Worm (Caenorhabditis elegans): ENCODE data around the gene fbxb-105.

- TF ChIP-seq lin-13 (tag; optimal IDR thresholded peaks at IDR 0.05) (no peak), unc-62 (GFP tag; optimal IDR thresholded peaks at IDR 0.05) (no peak), M03D4.4 (tag; optimal IDR thresholded peaks at IDR 0.05) (no peak), cnd-1 (tag; optimal IDR thresholded peaks at IDR 0.05) (no peak), bed-3 (GFP tag; optimal IDR thresholded peaks at IDR 0.05) (no peak), ztf-11 (tag; optimal IDR thresholded peaks at IDR 0.05) (no peak), nhr-12 (tag; optimal IDR thresholded peaks at IDR 0.05) (no peak), snpc-4 (tag; optimal IDR thresholded peaks at IDR 0.05) (no peak), lsy-2 (tag; optimal IDR thresholded peaks at IDR 0.05) (no peak), ces-1 (GFP tag; optimal IDR thresholded peaks at IDR 0.05) (no peak), nhr-76 (tag; optimal IDR thresholded peaks at IDR 0.05) (no peak), pha-4 (tag; optimal IDR thresholded peaks at IDR 0.05) (no peak)
Observed at ce11 chrII:2781355-2781754, 10.7 kb upstream of the fbxb-105 start, which contains the start of gene F08D12.2.
